Worm (Caenorhabditis elegans) whole organism, L4/young adult: ENCODE results near the gene flp-26.

Source experiments
- dao-5 ChIP-seq: sonication (generic microtip); optimal IDR thresholded peaks from 2 replicates; lab custom pipeline; 2016; ENCODE audit warnings: missing genotype, missing genetic modification characterization, moderate library complexity, missing compliant biosample characterization
- him-1 ChIP-seq: sonication (generic microtip); optimal IDR thresholded peaks from 2 replicates; lab custom pipeline; 2016; ENCODE audit warnings: missing genotype, missing genetic modification reagents, missing genetic modification characterization, missing compliant biosample characterization

DNA sequence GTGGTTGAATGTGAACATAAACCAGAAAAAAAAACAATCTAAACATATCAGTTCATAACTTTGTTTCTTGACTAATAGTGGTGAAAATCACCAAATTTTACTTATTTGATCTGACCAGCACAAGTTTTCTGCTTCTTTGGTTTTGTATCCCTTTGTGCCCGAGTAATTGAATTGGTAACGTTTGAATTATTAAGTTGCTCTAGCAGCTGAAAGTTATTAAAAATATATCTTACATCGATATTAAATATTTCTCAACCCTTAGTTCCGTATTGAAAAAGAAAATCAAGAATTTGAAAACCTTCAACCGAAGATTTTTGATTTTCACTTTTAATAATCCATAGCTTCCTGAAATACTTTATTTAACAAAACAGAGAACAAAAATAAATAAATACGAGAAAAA lies 37.1 kb downstream of the flp-26 start:
- no peak for TF ChIP-seq him-1 (tag; lab: Kevin White, UChicago)
- no peak for TF ChIP-seq dao-5 (tag; lab: Kevin White, UChicago)
